Worm (Caenorhabditis elegans): ENCODE results near the gene des-2.

The des-2 gene

DNA sequence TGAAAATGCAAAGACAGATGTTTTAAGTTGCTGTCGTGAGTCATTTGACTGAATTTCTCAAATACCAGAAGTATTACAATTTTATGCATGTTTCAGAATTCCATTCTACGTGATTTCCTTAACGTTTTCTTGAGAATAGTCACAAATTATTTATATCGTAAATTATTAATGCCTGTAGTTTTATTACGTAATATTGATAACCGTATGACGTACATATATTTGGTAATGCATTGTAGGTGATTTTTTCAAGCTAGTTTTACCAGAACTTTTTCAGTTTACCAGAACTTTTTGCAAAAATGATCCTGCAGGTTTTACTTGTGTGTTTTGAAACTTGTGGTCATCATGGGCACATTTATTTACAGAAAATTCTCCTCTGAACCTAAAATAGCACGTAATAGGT lies 47.6 kb downstream of the des-2 start:
- TF ChIP-seq B0019.2 (GFP tag; conservative IDR thresholded peaks at IDR 0.05) (no peak), pha-4 (tag; optimal IDR thresholded peaks at IDR 0.05) (no peak), cebp-1 (GFP tag; IDR thresholded peaks at IDR 0.05) (no peak), cebp-1 (tag; optimal IDR thresholded peaks at IDR 0.05) (no peak)

DNA sequence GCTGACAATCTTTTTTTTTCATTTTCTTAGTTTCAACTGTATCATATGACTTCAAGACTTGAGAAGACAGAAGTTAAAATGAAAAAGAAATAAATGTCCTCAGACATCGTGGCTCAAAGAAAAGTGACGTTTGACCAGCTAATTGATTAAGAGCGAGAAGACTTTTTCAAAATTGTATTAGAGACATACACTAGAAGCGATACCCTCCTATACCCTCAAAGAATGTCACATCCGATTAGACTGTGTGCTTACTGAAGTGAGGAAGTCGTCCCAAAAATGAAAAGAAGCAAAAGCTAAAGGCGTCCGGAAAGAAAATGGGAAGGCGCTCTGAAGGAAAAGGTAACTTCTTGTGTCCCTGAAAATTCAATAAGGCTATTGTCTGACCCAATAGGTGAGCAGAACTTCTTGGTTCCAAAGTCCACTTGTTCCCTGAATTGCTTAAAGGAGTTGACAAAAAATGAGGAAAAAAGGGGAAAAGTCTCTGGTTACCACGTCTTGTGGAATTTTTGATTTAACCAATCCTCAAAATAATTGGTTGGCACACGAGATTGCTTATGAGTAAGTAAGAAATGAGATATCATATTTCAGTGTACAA lies 49.1 kb downstream of the des-2 start:
- TF ChIP-seq fkh-3 (tag; optimal IDR thresholded peaks at IDR 0.05), result no peak
- TF ChIP-seq egl-18 (GFP tag; IDR thresholded peaks at IDR 0.05), result no peak
- TF ChIP-seq Y79H2A.3 (GFP tag; conservative IDR thresholded peaks at IDR 0.05), result no peak
- no peak for TF ChIP-seq nhr-90 (tag; optimal IDR thresholded peaks at IDR 0.05)
- TF ChIP-seq tlf-1 (GFP tag; optimal IDR thresholded peaks at IDR 0.05), result no peak
- no peak for TF ChIP-seq Y67H2A.10 (GFP tag; conservative IDR thresholded peaks at IDR 0.05)
- TF ChIP-seq dox-1 (GFP tag; IDR thresholded peaks at IDR 0.05), result no peak
- TF ChIP-seq ztf-6 (GFP tag; IDR thresholded peaks at IDR 0.05), result no peak
- no peak for TF ChIP-seq ceh-40 (GFP tag; IDR thresholded peaks at IDR 0.05)

ce11 chrV:11366129-11366528 lies 55.4 kb downstream of the des-2 start, which contains the start of gene dop-5:
dop-5 (minus strand) TSS chrV:11366229.
- TF ChIP-seq B0035.1 (tag; optimal IDR thresholded peaks at IDR 0.05) (no peak), bed-1 (GFP tag; IDR thresholded peaks at IDR 0.05) (no peak), ztf-3 (GFP tag; optimal IDR thresholded peaks at IDR 0.05) (no peak), lin-54 (GFP tag; optimal IDR thresholded peaks at IDR 0.05) (no peak), sea-2 (GFP tag; IDR thresholded peaks at IDR 0.05) (no peak)
